Worm (Caenorhabditis elegans): ENCODE data around the gene usp-33.

DNA sequence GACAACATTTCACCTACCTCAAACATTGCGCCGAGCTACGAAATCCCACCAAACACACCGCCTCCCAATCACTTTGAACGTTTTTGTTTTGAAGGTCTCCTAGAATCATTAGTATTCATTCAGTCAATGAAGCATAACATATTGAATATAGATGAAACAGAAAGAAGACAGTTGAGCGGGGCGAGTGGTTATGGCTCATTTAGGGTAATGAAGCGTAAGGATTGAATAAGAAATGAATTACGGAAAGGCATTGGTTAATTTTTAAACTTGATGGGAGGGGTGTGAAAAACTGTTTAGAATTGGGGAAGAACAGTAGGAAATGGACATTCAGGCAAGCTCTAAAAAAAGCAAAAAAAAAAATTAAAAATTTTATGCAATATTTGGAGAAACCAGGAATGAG is 33.3 kb upstream of the usp-33 start, which contains the start of gene lron-3:
- TF ChIP-seq nhr-28 (tag; optimal IDR thresholded peaks at IDR 0.05) (no peak), nhr-84 (tag; optimal IDR thresholded peaks at IDR 0.05) (no peak), ztf-11 (tag; optimal IDR thresholded peaks at IDR 0.05) (no peak), hpl-2 (GFP tag; optimal IDR thresholded peaks at IDR 0.05) (no peak), lin-35 (GFP tag; optimal IDR thresholded peaks at IDR 0.05) (no peak), dpl-1 (GFP tag; optimal IDR thresholded peaks at IDR 0.05) (no peak), mdl-1 (tag; optimal IDR thresholded peaks at IDR 0.05) (no peak)
